Worm (Caenorhabditis elegans) whole organism, midembryonic: ENCODE data around the gene nsph-1.1.

Source experiments
- T22C8.4 ChIP-seq: fragments of 200-800 bp; sonication (Bioruptor generic); IDR thresholded peaks from 2 replicates; pipeline ENCODE4 v1.3.6; 2022; ENCODE audit warnings: missing genetic modification characterization, missing compliant biosample characterization
- cog-1 ChIP-seq: sonication (generic microtip); optimal IDR thresholded peaks from 2 replicates; lab custom pipeline; 2016; ENCODE audit warnings: missing genetic modification characterization, missing compliant biosample characterization
- flt-1 ChIP-seq: fragments of 200-800 bp; sonication (Bioruptor generic); IDR thresholded peaks from 2 replicates; pipeline ENCODE4 v1.3.6; 2022; ENCODE audit warnings: missing genetic modification characterization, missing compliant biosample characterization
- klf-2 ChIP-seq: fragments of 200-800 bp; sonication (Bioruptor generic); conservative IDR thresholded peaks from 2 replicates; pipeline ENCODE4 v1.3.6; 2022; ENCODE audit warnings: missing genetic modification reagents, missing genetic modification characterization, missing compliant biosample characterization
- med-1 ChIP-seq: sonication (generic microtip); optimal IDR thresholded peaks from 2 replicates; lab custom pipeline; 2017; ENCODE audit warnings: missing genetic modification characterization, mild to moderate bottlenecking, missing compliant biosample characterization, antibody characterized with exemption, missing genetic modification reagents; ENCODE audit not compliant: insufficient read depth
- ref-1 ChIP-seq: fragments of 200-800 bp; sonication (Bioruptor generic); conservative IDR thresholded peaks from 2 replicates; pipeline ENCODE4 v1.3.6; 2022; ENCODE audit warnings: missing genetic modification reagents, missing genetic modification characterization, missing compliant biosample characterization
- tab-1 ChIP-seq: fragments of 200-800 bp; sonication (Bioruptor generic); IDR thresholded peaks from 2 replicates; pipeline ENCODE4 v1.3.6; 2022; ENCODE audit warnings: missing genetic modification characterization, missing compliant biosample characterization
- ztf-23 ChIP-seq: fragments of 200-800 bp; sonication (Bioruptor generic); IDR thresholded peaks from 2 replicates; pipeline ENCODE4 v1.3.6; 2022; ENCODE audit warnings: missing genetic modification reagents, missing genetic modification characterization, missing compliant biosample characterization
- ztf-29 ChIP-seq: fragments of 200-800 bp; sonication (Bioruptor generic); IDR thresholded peaks from 2 replicates; pipeline ENCODE4 v1.3.6; 2022; ENCODE audit warnings: missing genetic modification reagents, missing genetic modification characterization, missing compliant biosample characterization

nsph-1.1 gene

DNA sequence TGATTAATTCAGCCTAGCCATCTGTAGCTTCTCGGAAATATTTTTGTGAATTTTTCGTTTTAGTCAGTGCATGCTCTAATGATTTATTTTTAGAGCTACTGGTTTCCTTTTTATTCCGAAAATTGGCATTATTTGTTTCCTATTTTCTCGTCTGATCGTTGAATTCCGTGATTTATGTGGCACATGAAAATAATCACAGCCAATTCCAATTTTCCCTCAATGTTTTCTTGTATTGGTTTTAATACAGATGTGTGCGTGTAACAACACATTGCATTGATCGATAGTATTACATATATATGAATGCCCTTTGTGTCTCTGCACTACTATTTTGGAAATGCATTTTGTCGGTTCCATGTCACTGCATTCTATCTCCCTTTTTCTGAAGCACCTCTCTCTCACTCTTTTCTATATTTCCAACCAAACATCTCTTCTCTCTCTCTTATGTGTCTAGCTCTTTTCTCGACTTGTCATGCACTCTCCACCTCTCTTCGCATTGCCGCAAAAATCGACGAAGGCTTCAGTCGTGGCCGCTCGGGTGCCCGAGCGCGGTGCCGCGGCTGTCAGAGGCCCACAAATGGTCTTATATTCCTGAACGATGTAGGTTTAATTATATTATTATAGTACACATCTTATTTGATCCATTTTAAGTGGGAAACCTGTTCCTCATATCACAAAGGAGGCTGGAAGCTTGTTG is 17.8 kb downstream of the nsph-1.1 start:
- TF ChIP-seq ztf-23 (0 out of 2 replicates have a peak, but pooled peaks have one; percentile 46), ztf-29 (GFP tag; lab: Robert Waterston, UW) (no peak), ref-1 (GFP tag; lab: Robert Waterston, UW) (no peak), tab-1 (GFP tag; lab: Robert Waterston, UW) (0 out of 2 replicates have a peak, but pooled peaks have one; percentile 11)

DNA sequence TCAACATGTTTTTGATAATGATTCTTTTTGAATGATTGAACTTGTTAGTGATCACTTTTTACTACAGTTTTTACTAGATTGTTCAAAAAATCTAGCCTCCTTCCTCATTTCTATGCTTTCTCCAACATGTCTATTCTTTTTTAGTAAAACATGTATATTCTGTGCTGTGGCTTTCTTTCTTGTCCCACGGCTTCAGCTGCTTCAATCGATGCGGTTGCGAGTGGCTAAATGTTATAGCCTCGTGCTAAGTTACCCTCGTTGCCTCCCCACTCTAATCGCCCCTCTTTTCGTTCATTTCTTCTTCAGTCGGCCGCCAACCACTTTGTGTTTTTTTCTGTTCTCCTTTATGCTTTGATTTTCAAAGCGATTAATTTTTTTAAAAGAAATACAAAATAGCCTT is 19.3 kb downstream of the nsph-1.1 start:
- no peak for TF ChIP-seq cog-1 (tag; lab: Kevin White, UChicago)
- no peak for TF ChIP-seq ztf-29 (GFP tag; lab: Robert Waterston, UW)
- no peak for TF ChIP-seq T22C8.4 (GFP tag; lab: Robert Waterston, UW)

DNA sequence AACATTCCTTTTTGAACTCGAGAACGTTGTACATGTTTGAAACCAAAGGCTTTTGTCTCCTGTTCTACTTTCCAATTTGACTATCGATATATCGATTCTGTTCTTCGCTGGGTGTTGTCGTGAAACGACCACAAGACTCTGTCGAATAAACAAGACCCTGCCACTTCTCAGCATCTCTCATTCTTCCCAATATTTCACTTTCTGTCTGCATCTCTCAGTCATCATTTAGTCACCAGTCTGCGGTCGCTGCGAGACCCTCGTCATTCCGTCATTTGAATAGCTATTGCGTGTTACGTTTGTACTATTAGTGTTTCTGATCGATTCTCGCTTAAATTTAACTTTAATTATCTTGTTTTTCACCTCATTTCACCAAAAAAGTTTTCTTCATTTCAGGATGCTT is 20.8 kb downstream of the nsph-1.1 start:
- TF ChIP-seq flt-1 (GFP tag; lab: Robert Waterston, UW) (peak; percentile 58; the same call in 1 of the 2 replicates), cog-1 (tag; lab: Kevin White, UChicago) (peak; percentile 95), T22C8.4 (GFP tag; lab: Robert Waterston, UW) (peak; percentile 90), med-1 (GFP tag; lab: Kevin White, UChicago) (no peak), ztf-29 (GFP tag; lab: Robert Waterston, UW) (no peak), ztf-23 (no peak), ref-1 (GFP tag; lab: Robert Waterston, UW) (no peak), tab-1 (GFP tag; lab: Robert Waterston, UW) (no peak), klf-2 (GFP tag; lab: Robert Waterston, UW) (no peak)

DNA sequence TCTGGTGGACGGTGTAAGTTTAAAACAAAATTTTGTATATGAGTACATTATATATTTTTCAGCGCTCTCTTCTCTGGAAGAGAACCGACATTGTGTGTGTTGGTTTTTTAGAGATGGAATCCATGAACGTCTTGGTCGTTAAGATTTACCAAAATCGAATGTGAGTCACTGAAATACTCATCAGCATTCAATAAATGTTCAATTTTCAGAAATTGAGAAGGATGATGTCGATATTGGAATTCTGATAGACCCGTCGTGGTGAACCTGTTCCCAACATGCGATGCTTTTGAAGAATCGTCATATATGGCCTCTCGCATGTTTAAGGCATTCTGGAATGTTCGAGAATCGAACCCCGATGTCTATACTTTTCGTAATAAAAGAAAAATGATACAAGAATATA is 22.2 kb downstream of the nsph-1.1 start:
- no peak for TF ChIP-seq cog-1 (tag; lab: Kevin White, UChicago)

DNA sequence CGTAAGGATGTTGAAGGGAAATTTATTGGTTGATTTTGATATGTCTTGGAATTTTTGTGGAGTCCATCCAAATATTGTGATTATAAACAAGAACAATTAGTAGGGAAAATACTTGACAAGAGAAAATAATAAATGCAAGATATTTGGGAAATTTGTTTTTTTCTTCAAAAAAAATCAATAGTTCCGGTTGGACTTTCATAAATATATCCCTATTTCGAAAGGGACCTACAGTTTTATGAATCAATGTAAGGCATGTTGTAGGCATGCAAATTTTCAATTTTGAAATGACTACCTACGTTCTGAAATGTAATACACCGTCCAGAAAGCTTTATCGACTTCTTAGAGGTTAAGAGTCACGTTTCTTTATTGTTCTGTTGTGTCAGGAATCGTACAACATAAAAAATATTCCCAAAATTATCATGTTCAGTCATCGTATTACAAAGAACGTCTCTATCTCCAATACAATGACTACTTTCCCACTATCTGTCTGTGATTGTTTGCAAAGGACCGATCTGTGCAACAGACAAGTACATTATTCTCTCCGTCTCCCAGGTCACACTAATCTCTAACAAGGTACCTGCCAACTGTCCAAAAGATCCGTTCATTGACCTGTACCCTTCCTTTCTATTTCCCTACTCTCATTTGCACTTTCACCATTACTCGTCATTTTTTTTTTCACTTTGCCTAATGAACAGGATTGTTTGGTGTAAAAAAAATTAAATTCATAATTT is 23.4 kb downstream of the nsph-1.1 start, which contains the start of gene F07H5.13:
F07H5.13 (plus strand) TSS at position 730 of the 731 bp plus-strand sequence.
- 0 out of 2 replicates have a peak, but pooled peaks have one; percentile 41 for TF ChIP-seq ztf-23
- 0 out of 2 replicates have a peak, but pooled peaks have one; percentile 56 for TF ChIP-seq flt-1 (GFP tag; lab: Robert Waterston, UW)
- TF ChIP-seq ztf-29 (GFP tag; lab: Robert Waterston, UW) = no peak
- no peak for TF ChIP-seq med-1 (GFP tag; lab: Kevin White, UChicago)

DNA sequence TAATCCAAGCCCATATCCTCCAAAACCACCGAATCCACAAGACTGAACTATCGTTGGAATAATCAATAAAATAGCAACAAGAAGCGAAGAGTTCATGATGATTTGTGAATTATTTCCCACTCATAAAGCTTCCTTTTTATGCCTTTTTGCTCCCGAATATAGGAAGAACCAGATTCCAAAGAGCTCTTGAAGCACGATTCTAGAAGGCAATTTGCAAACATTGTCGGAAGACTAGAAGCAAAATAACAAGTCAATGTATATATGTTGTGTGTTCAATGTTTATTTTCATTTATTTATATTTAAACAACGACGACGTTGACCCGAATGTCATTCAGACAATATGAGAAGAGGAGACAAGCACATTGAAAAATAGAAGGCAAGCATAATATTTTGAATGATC is 26.1 kb downstream of the nsph-1.1 start, which contains the start of gene idpa-2:
idpa-2 (minus strand) TSS at position 101 of the 400 bp plus-strand sequence.
- TF ChIP-seq klf-2 (GFP tag; lab: Robert Waterston, UW) (no peak), ref-1 (GFP tag; lab: Robert Waterston, UW) (no peak), cog-1 (tag; lab: Kevin White, UChicago) (no peak), ztf-23 (no peak), flt-1 (GFP tag; lab: Robert Waterston, UW) (no peak), ztf-29 (GFP tag; lab: Robert Waterston, UW) (no peak), med-1 (GFP tag; lab: Kevin White, UChicago) (no peak), tab-1 (GFP tag; lab: Robert Waterston, UW) (no peak), T22C8.4 (GFP tag; lab: Robert Waterston, UW) (no peak)

DNA sequence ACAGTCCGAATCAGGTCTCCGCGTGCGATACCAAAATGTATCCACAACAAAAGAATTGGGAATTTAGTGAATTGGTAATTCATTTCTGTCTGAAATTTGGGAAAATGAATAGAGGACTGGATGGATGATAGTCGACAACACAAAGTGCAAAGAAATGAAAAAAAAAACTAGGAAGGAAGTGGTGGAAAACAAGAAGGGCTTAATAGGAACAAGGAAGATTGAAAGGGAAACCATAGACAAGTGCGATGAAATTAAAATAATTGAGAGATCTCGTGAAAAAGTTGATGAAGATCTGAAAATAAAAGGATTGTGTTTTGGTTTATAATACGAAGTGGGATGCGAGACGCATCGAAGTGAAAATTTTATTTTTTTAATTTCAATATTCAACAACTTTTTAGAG is 27.5 kb downstream of the nsph-1.1 start, which contains the start of gene F07H5.7:
F07H5.7 (minus strand) TSS at position 101 of the 400 bp plus-strand sequence.
- no peak for TF ChIP-seq cog-1 (tag; lab: Kevin White, UChicago)
- TF ChIP-seq klf-2 (GFP tag; lab: Robert Waterston, UW) = no peak
- TF ChIP-seq med-1 (GFP tag; lab: Kevin White, UChicago) = no peak
- TF ChIP-seq T22C8.4 (GFP tag; lab: Robert Waterston, UW) = no peak
- no peak for TF ChIP-seq flt-1 (GFP tag; lab: Robert Waterston, UW)
- TF ChIP-seq tab-1 (GFP tag; lab: Robert Waterston, UW) = no peak
- no peak for TF ChIP-seq ztf-23
- no peak for TF ChIP-seq ztf-29 (GFP tag; lab: Robert Waterston, UW)
- TF ChIP-seq ref-1 (GFP tag; lab: Robert Waterston, UW) = no peak

DNA sequence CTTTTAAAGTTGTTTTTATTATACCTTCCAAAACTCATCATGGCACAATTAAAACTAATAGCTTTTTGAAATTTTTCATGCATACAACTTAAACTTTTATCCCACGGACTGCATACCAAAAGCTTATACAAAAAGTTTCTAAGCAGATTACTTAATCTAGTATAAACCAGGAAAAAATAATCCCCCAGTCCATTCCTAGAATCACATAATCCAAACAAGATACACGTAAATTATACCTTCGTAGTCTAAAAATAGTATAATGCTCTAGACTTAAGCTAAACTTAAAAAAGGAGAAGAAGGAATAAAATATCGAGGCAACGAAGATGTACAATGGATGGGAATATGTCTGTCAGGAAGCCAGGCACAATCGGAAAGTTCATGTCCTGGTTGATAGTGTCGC is 28.7 kb downstream of the nsph-1.1 start:
- TF ChIP-seq tab-1 (GFP tag; lab: Robert Waterston, UW) = no peak
- TF ChIP-seq ztf-23 = no peak
- TF ChIP-seq ref-1 (GFP tag; lab: Robert Waterston, UW) = no peak
- no peak for TF ChIP-seq cog-1 (tag; lab: Kevin White, UChicago)
- TF ChIP-seq med-1 (GFP tag; lab: Kevin White, UChicago) = no peak
- no peak for TF ChIP-seq T22C8.4 (GFP tag; lab: Robert Waterston, UW)
- TF ChIP-seq klf-2 (GFP tag; lab: Robert Waterston, UW) = no peak
- no peak for TF ChIP-seq ztf-29 (GFP tag; lab: Robert Waterston, UW)
- TF ChIP-seq flt-1 (GFP tag; lab: Robert Waterston, UW) = no peak

DNA sequence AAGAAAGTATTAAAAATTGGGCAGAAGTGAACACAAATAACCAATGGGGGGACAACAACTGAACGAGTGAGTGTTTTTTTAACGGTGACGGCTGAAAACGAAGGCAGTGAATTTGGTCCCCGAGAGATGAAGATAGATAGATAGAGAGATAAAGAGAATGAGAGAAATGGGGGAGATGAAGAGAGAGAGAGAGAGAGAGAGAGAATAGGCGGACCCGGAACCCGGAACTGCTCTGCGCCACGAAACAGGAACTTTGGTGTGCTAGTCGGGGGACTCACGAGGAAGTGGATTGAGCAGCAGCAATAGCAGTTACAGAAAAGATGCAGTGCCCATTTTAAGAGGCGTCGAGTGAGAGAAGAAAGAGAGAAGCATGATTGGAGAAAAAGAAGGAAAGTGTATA is 29.8 kb downstream of the nsph-1.1 start:
- TF ChIP-seq cog-1 (tag; lab: Kevin White, UChicago) = no peak
- TF ChIP-seq tab-1 (GFP tag; lab: Robert Waterston, UW) = no peak
- TF ChIP-seq ztf-29 (GFP tag; lab: Robert Waterston, UW) = no peak
- no peak for TF ChIP-seq klf-2 (GFP tag; lab: Robert Waterston, UW)
- TF ChIP-seq flt-1 (GFP tag; lab: Robert Waterston, UW) = no peak
- TF ChIP-seq T22C8.4 (GFP tag; lab: Robert Waterston, UW) = no peak
